Comparison of ENCODE assay signal across 2 fruit fly cellular contexts in genomic region chr2L:16796104-16796645, dm6.
TF ChIP-seq lines count a peak whose summit lies in the region.

TSS of gene Ugt37E1 (plus strand) at chr2L:16796595.

- TF ChIP-seq CTCF in whole organism, embryonic (GFP tag; optimal IDR thresholded peaks at IDR 0.05; lab: Kevin White, UChicago) = no peak

TF ChIP-seq in whole organism, adult, 20 proteins besides CTCF, POLR2A, EP300 and RAD21:
- TF ChIP-seq Crg-1 (GFP tag; optimal IDR thresholded peaks at IDR 0.05; lab: Kevin White, UChicago) = no peak
- TF ChIP-seq kay (GFP tag; lab: Kevin White, UChicago; ENCODE audit: borderline replicate concordance) = peak; percentile 58

TF ChIP-seq in whole organism, embryonic, 481 proteins besides CTCF, POLR2A, EP300 and RAD21:
- peak; percentile 59 for TF ChIP-seq exex (tag; optimal IDR thresholded peaks at IDR 0.05; lab: Kevin White, UChicago)
- no peak for TF ChIP-seq CG8290 (GFP tag; optimal IDR thresholded peaks at IDR 0.05; lab: Kevin White, UChicago)
- no peak for TF ChIP-seq CG8290 (tag; optimal IDR thresholded peaks at IDR 0.05; lab: Kevin White, UChicago)
- TF ChIP-seq run (tag; optimal IDR thresholded peaks at IDR 0.05; lab: Kevin White, UChicago) = no peak
- no peak for TF ChIP-seq CG31365 (tag; optimal IDR thresholded peaks at IDR 0.05; lab: Kevin White, UChicago)
TF ChIP-seq in whole organism, embryonic: peak in this region for 1.

Comparison
In these comparisons a context has a peak if more than half of its experiments do, and no peak if none do; other contexts are left out.
1. Of the 1 proteins assayed by ChIP-seq in both whole organism, embryonic and whole organism, adult: peak only in whole organism, embryonic: none; only in whole organism, adult: kay; in both: none; in neither: 0.